Fruit fly (Drosophila melanogaster): ENCODE data around the gene Agpat4.

The Agpat4 gene

DNA sequence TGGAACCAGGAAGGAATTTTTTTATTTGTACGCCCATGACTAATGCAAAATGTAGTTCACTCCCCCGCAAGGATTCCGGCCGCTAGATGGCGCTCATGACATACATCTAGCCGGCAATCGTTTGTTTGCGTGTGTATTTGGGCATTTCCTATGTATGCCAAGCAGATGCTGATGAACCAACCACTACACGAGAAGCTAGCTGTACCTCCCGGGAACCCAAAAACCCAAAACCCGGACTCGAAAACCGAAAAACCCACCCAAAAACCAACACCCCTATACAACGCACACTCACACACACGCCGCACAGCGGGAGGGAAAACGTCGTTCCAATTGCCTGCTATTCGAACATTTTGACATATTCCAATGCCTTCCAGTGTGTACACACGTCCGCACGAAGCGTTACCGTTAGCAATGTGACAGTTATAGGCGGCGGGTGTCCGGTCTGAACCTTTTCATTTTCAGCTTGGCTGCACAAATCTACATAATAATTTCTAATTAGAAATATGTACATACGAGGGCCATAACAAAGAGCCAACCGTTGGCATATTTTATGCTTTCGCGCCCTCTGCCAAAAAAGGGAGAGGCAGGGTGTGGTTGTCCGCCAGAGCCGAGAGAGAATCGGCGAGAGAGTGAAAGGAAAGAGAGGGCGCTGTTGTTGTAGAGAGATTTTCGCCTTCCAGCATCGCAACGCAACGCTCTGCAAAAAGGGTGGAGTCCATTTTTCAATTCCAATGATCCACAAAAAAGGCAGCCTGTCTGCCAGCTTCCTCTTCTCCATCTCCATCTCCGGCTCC lies 26.6 kb upstream of the Agpat4 start:
- TF ChIP-seq CG32264 (GFP tag; optimal IDR thresholded peaks at IDR 0.05) (no peak), Hr78 (GFP tag; optimal IDR thresholded peaks at IDR 0.05) (no peak), OdsH (GFP tag; optimal IDR thresholded peaks at IDR 0.05) (no peak), sv (GFP tag; optimal IDR thresholded peaks at IDR 0.05) (no peak), ey (GFP tag; optimal IDR thresholded peaks at IDR 0.05) (no peak), N (GFP tag; optimal IDR thresholded peaks at IDR 0.05) (no peak), Vsx2 (GFP tag; optimal IDR thresholded peaks at IDR 0.05; ENCODE audit: partially characterized antibody) (no peak), Dif (GFP tag; optimal IDR thresholded peaks at IDR 0.05; ENCODE audit: partially characterized antibody) (peak; percentile 71), tai (GFP tag; optimal IDR thresholded peaks at IDR 0.05) (no peak), brk (GFP tag; optimal IDR thresholded peaks at IDR 0.05) (no peak), fru (GFP tag; optimal IDR thresholded peaks at IDR 0.05) (peak; percentile 31), Abd-B (GFP tag; optimal IDR thresholded peaks at IDR 0.05) (no peak), Jra (GFP tag; optimal IDR thresholded peaks at IDR 0.05) (no peak), Hnf4 (GFP tag; optimal IDR thresholded peaks at IDR 0.05) (no peak), dl (GFP tag; optimal IDR thresholded peaks at IDR 0.05; ENCODE audit: insufficient read depth in 1 of 2, partially characterized antibody in 2 of 2) (peak; percentile 60), Rel (GFP tag; optimal IDR thresholded peaks at IDR 0.05) (no peak), Rel (tag; optimal IDR thresholded peaks at IDR 0.05) (no peak), Sp1 (GFP tag; optimal IDR thresholded peaks at IDR 0.05) (no peak), h (GFP tag; optimal IDR thresholded peaks at IDR 0.05) (no peak), Myc (optimal IDR thresholded peaks at IDR 0.05) (no peak)

dm6 chr3L:16402253-16402652 lies 20.9 kb upstream of the Agpat4 start:
- no peak for TF ChIP-seq Rel (GFP tag; optimal IDR thresholded peaks at IDR 0.05)
- TF ChIP-seq Rel (tag; optimal IDR thresholded peaks at IDR 0.05) = no peak
- TF ChIP-seq N (GFP tag; optimal IDR thresholded peaks at IDR 0.05) = no peak

DNA sequence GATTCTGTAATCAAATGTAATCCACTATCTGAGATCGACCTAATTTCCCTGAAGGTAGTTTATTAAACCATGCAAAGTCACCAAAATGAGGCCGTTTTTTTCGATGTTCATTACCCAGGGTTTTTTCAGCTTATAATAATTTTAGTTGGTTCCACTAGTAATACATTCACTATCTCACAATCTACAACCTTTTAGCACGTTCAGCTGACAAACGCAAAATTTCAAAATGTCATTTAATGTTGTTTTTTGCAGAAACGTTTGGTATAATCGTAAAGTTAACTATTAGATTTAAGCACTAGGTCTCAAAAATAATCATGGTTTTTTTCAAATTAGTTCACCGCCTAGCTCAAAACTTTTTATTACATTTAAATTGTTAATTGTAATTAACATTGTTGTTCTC lies 18.8 kb upstream of the Agpat4 start, which contains the start of gene CG44836:
Gene CG44836, minus strand, starts transcription at position 101 of the 400 bp plus-strand sequence.
- TF ChIP-seq Myc (optimal IDR thresholded peaks at IDR 0.05) (no peak), Dif (GFP tag; optimal IDR thresholded peaks at IDR 0.05; ENCODE audit: partially characterized antibody) (no peak), lola (GFP tag; optimal IDR thresholded peaks at IDR 0.05) (no peak), Dfd (GFP tag; optimal IDR thresholded peaks at IDR 0.05) (no peak), Hr83 (GFP tag; optimal IDR thresholded peaks at IDR 0.05; ENCODE audit: poor library complexity, severe bottlenecking) (no peak), ey (GFP tag; optimal IDR thresholded peaks at IDR 0.05) (no peak), psq (GFP tag; optimal IDR thresholded peaks at IDR 0.05) (no peak), CG32264 (GFP tag; optimal IDR thresholded peaks at IDR 0.05) (no peak), CrebA (GFP tag; optimal IDR thresholded peaks at IDR 0.05; ENCODE audit: borderline replicate concordance) (no peak), CG9705 (GFP tag; optimal IDR thresholded peaks at IDR 0.05) (no peak), dsf (GFP tag; optimal IDR thresholded peaks at IDR 0.05; ENCODE audit: borderline replicate concordance) (no peak), foxo (GFP tag; optimal IDR thresholded peaks at IDR 0.05) (no peak), tai (GFP tag; optimal IDR thresholded peaks at IDR 0.05) (no peak), dmrt93B (GFP tag; optimal IDR thresholded peaks at IDR 0.05) (no peak), HLH106 (tag; optimal IDR thresholded peaks at IDR 0.05) (no peak)

dm6 chr3L:16394506-16394905 lies 13.1 kb upstream of the Agpat4 start, which contains the start of gene Gagr:
Gene Gagr (plus strand): TSS chr3L:16394586.
- no peak for TF ChIP-seq Jra (GFP tag; optimal IDR thresholded peaks at IDR 0.05)
- no peak for TF ChIP-seq Hr83 (GFP tag; optimal IDR thresholded peaks at IDR 0.05; ENCODE audit: poor library complexity, severe bottlenecking)
- TF ChIP-seq h (GFP tag; optimal IDR thresholded peaks at IDR 0.05) = no peak
- TF ChIP-seq woc (GFP tag; optimal IDR thresholded peaks at IDR 0.05) = no peak
- no peak for TF ChIP-seq Rel (GFP tag; optimal IDR thresholded peaks at IDR 0.05)
- TF ChIP-seq Rel (tag; optimal IDR thresholded peaks at IDR 0.05) = peak; percentile 5

- TF ChIP-seq foxo (GFP tag; optimal IDR thresholded peaks at IDR 0.05) (no peak), jim (GFP tag; optimal IDR thresholded peaks at IDR 0.05) (no peak), Rel (GFP tag; optimal IDR thresholded peaks at IDR 0.05) (no peak), Rel (tag; optimal IDR thresholded peaks at IDR 0.05) (peak; percentile 11), usp (GFP tag; optimal IDR thresholded peaks at IDR 0.05) (no peak)
These were observed 12.3 kb upstream of the Agpat4 start for dm6 chr3L:16393700-16394099.

Data from whole organism, wandering third instar larva.